Worm (Caenorhabditis elegans): ENCODE measurements around the gene F55C12.19.

Gene F55C12.19

ce11 chrII:5844694-5845129 lies 21.2 kb upstream of the F55C12.19 start (continued):
- TF ChIP-seq hlh-26 (GFP tag; conservative IDR thresholded peaks at IDR 0.05) (no peak), nfyb-1 (GFP tag; IDR thresholded peaks at IDR 0.05) (peak; percentile 99), lin-35 (GFP tag; optimal IDR thresholded peaks at IDR 0.05) (peak in 2 of 3 experiments; percentile 91 to 94), lin-26 (GFP tag; IDR thresholded peaks at IDR 0.05) (peak; percentile 96), B0336.3 (GFP tag; IDR thresholded peaks at IDR 0.05) (peak; percentile 100), madf-10 (tag; optimal IDR thresholded peaks at IDR 0.05) (peak; percentile 97), nhr-27 (tag; optimal IDR thresholded peaks at IDR 0.05) (peak; percentile 93), T26A5.8 (tag; optimal IDR thresholded peaks at IDR 0.05) (peak; percentile 81), lsy-27 (tag; optimal IDR thresholded peaks at IDR 0.05; ENCODE audit: borderline replicate concordance, insufficient read depth) (peak; percentile 93), lin-54 (GFP tag; optimal IDR thresholded peaks at IDR 0.05) (peak; percentile 96), nfya-2 (GFP tag; IDR thresholded peaks at IDR 0.05) (peak; percentile 76; the same call in 1 of the 2 replicates), ztf-26 (tag; optimal IDR thresholded peaks at IDR 0.05) (peak; percentile 98), madf-6 (GFP tag; IDR thresholded peaks at IDR 0.05) (peak; percentile 94), dpl-1 (GFP tag; optimal IDR thresholded peaks at IDR 0.05) (peak; percentile 11), zim-3 (tag; optimal IDR thresholded peaks at IDR 0.05) (peak; percentile 95), ztf-18 (tag; optimal IDR thresholded peaks at IDR 0.05) (peak; percentile 88), hmg-1.2 (GFP tag; IDR thresholded peaks at IDR 0.05) (peak; percentile 95), ZK185.1 (tag; optimal IDR thresholded peaks at IDR 0.05; ENCODE audit: poor library complexity, severe bottlenecking) (peak; percentile 98), K12H6.12 (tag; optimal IDR thresholded peaks at IDR 0.05) (peak; percentile 99), hrde-1 (tag; optimal IDR thresholded peaks at IDR 0.05; ENCODE audit: borderline replicate concordance) (peak; percentile 94), F39B2.1 (GFP tag; IDR thresholded peaks at IDR 0.05) (peak; percentile 89), lir-1 (GFP tag; conservative IDR thresholded peaks at IDR 0.05) (peak; percentile 94), Y79H2A.3 (GFP tag; conservative IDR thresholded peaks at IDR 0.05) (peak; percentile 94), nhr-90 (tag; optimal IDR thresholded peaks at IDR 0.05) (peak; percentile 91), F49E8.2 (tag; optimal IDR thresholded peaks at IDR 0.05; ENCODE audit: insufficient read depth) (peak; percentile 97), C06A6.2 (GFP tag; conservative IDR thresholded peaks at IDR 0.05) (peak; percentile 99), Y53F4B.3 (GFP tag; IDR thresholded peaks at IDR 0.05) (peak; percentile 81), ceh-27 (GFP tag; optimal IDR thresholded peaks at IDR 0.05) (peak; percentile 99), him-1 (tag; optimal IDR thresholded peaks at IDR 0.05) (peak; percentile 100), F52B5.7 (tag; optimal IDR thresholded peaks at IDR 0.05) (peak; percentile 98), xnd-1 (tag; optimal IDR thresholded peaks at IDR 0.05) (peak; percentile 71), sptf-2 (GFP tag; optimal IDR thresholded peaks at IDR 0.05) (peak; percentile 91), gei-17 (GFP tag; optimal IDR thresholded peaks at IDR 0.05) (peak; percentile 95), snpc-3.4 (tag; optimal IDR thresholded peaks at IDR 0.05) (peak; percentile 99), Y67H2A.10 (GFP tag; conservative IDR thresholded peaks at IDR 0.05) (peak; percentile 90), F37B4.10 (GFP tag; IDR thresholded peaks at IDR 0.05) (peak; percentile 93; the same call in 1 of the 2 replicates), die-1 (tag; optimal IDR thresholded peaks at IDR 0.05) (peak; percentile 88), fkh-3 (tag; optimal IDR thresholded peaks at IDR 0.05) (peak; percentile 86), lsl-1 (GFP tag; optimal IDR thresholded peaks at IDR 0.05) (peak; percentile 84), B0019.2 (GFP tag; conservative IDR thresholded peaks at IDR 0.05) (peak; percentile 82), attf-6 (GFP tag; IDR thresholded peaks at IDR 0.05) (peak; percentile 100), B0261.1 (tag; optimal IDR thresholded peaks at IDR 0.05) (peak; percentile 58), Y95B8A.8 (GFP tag; IDR thresholded peaks at IDR 0.05) (peak; percentile 98), let-526 (GFP tag; IDR thresholded peaks at IDR 0.05) (peak; percentile 97), rec-8 (tag; optimal IDR thresholded peaks at IDR 0.05) (peak; percentile 86 to 93), K11D2.4 (GFP tag; IDR thresholded peaks at IDR 0.05) (peak; percentile 98), hmg-20 (GFP tag; IDR thresholded peaks at IDR 0.05) (peak; percentile 97)

Data from whole organism, young adult.